Worm (Caenorhabditis elegans): Measurements from ENCODE around the gene dod-20.

The dod-20 gene

ce11 chrV:462263-462662 lies 40.0 kb downstream of the dod-20 start, which contains the start of gene nhr-202:
nhr-202 (plus strand) TSS chrV:462588.
- TF ChIP-seq mab-5 (tag; optimal IDR thresholded peaks at IDR 0.05) (no peak), nhr-23 (tag; optimal IDR thresholded peaks at IDR 0.05) (no peak), crh-2 (tag; optimal IDR thresholded peaks at IDR 0.05) (peak; percentile 65), nhr-25 (tag; optimal IDR thresholded peaks at IDR 0.05) (peak; percentile 34), nhr-21 (tag; optimal IDR thresholded peaks at IDR 0.05) (no peak), egl-27 (tag; optimal IDR thresholded peaks at IDR 0.05) (no peak), unc-55 (GFP tag; optimal IDR thresholded peaks at IDR 0.05) (no peak), F13H6.1 (tag; optimal IDR thresholded peaks at IDR 0.05) (peak; percentile 4), mbf-1 (tag; optimal IDR thresholded peaks at IDR 0.05) (no peak), gmeb-1 (tag; optimal IDR thresholded peaks at IDR 0.05) (peak; percentile 12), nhr-129 (tag; optimal IDR thresholded peaks at IDR 0.05) (peak; percentile 68), peb-1 (tag; optimal IDR thresholded peaks at IDR 0.05) (no peak), unc-39 (tag; optimal IDR thresholded peaks at IDR 0.05) (no peak), sma-9 (GFP tag; optimal IDR thresholded peaks at IDR 0.05) (peak; percentile 83), sma-9 (tag; optimal IDR thresholded peaks at IDR 0.05) (no peak), fos-1 (tag; optimal IDR thresholded peaks at IDR 0.05) (peak; percentile 52)

- no peak for TF ChIP-seq R02D3.7 (tag; optimal IDR thresholded peaks at IDR 0.05)
- no peak for TF ChIP-seq gmeb-1 (tag; optimal IDR thresholded peaks at IDR 0.05)
- peak; percentile 44 for TF ChIP-seq sma-9 (GFP tag; optimal IDR thresholded peaks at IDR 0.05)
- no peak for TF ChIP-seq sma-9 (tag; optimal IDR thresholded peaks at IDR 0.05)
- TF ChIP-seq zag-1 (tag; optimal IDR thresholded peaks at IDR 0.05) = no peak
- TF ChIP-seq elt-3 (tag; optimal IDR thresholded peaks at IDR 0.05) = no peak
- no peak for TF ChIP-seq egl-27 (tag; optimal IDR thresholded peaks at IDR 0.05)
- TF ChIP-seq crh-2 (tag; optimal IDR thresholded peaks at IDR 0.05) = peak; percentile 49
Observed at ce11 chrV:464800-465199, 42.6 kb downstream of the dod-20 start, which contains the start of gene nhr-201. nhr-201 (plus strand) TSS chrV:464828.

DNA sequence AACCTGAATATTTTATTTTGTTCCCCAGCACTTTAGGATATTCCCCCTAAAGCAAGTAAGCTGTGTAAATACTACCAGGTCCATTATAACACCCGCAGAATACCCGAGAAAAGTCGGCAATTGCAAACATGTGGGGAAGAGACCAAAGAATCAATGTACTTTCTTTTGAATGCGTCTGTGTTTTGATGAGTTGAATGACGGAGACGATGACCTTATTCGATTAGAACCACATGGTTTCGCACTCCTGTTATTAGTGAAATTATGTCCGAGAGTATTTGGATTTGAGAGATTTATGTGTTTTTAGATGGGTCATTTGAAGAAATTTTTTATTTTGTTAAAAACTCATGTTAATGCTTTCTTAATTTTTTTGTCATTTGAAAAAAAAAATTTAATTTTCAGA lies 43.1 kb downstream of the dod-20 start:
- peak; percentile 33 for TF ChIP-seq blmp-1 (tag; optimal IDR thresholded peaks at IDR 0.05; ENCODE audit: insufficient read depth)
- TF ChIP-seq nhr-23 (tag; optimal IDR thresholded peaks at IDR 0.05) = no peak
- peak; percentile 25 for TF ChIP-seq sma-9 (GFP tag; optimal IDR thresholded peaks at IDR 0.05)
- no peak for TF ChIP-seq sma-9 (tag; optimal IDR thresholded peaks at IDR 0.05)

- TF ChIP-seq ceh-16 (tag; optimal IDR thresholded peaks at IDR 0.05) (no peak), nhr-10 (tag; optimal IDR thresholded peaks at IDR 0.05) (no peak), mab-5 (tag; optimal IDR thresholded peaks at IDR 0.05) (no peak), dmd-4 (tag; optimal IDR thresholded peaks at IDR 0.05) (no peak), elt-1 (tag; optimal IDR thresholded peaks at IDR 0.05) (no peak), Y55F3AM.14 (GFP tag; optimal IDR thresholded peaks at IDR 0.05) (no peak), elt-3 (tag; optimal IDR thresholded peaks at IDR 0.05) (no peak), nhr-12 (tag; optimal IDR thresholded peaks at IDR 0.05) (no peak), C34F6.9 (tag; optimal IDR thresholded peaks at IDR 0.05) (no peak), mdl-1 (tag; optimal IDR thresholded peaks at IDR 0.05) (no peak), ZK546.5 (tag; optimal IDR thresholded peaks at IDR 0.05) (no peak), gmeb-1 (tag; optimal IDR thresholded peaks at IDR 0.05) (no peak), egl-27 (tag; optimal IDR thresholded peaks at IDR 0.05) (no peak), sma-3 (GFP tag; optimal IDR thresholded peaks at IDR 0.05) (no peak), nhr-25 (tag; optimal IDR thresholded peaks at IDR 0.05) (no peak), lsy-2 (tag; optimal IDR thresholded peaks at IDR 0.05) (no peak), skn-1 (tag; optimal IDR thresholded peaks at IDR 0.05) (no peak), ztf-4 (tag; optimal IDR thresholded peaks at IDR 0.05) (no peak), ceh-82 (tag; optimal IDR thresholded peaks at IDR 0.05) (no peak), lin-11 (tag; optimal IDR thresholded peaks at IDR 0.05) (no peak)
Observed at ce11 chrV:467507-467906, 45.3 kb downstream of the dod-20 start.

DNA sequence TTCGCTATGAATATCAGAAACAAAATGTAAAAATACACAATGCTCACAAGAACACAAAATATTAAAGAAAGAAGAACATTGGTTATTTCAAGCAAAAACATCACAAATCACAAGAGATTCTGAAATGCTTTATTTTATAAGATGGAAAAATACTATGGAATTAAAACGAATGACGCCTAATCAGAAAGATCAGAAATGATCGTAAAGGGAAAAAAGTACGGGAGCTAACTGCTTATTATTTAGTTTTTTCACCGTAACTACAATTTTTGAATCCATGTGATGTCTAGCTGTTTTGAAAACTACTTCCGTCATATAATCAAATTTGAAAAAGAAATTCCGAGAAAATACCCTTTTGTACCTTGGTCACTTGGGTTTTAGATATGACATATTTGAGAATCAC lies 46.2 kb downstream of the dod-20 start, which contains the start of gene srbc-57:
TSS of gene srbc-57 (minus strand) at position 101 of the 400 bp plus-strand sequence.
- no peak for TF ChIP-seq lsy-2 (tag; optimal IDR thresholded peaks at IDR 0.05)
- TF ChIP-seq mab-5 (tag; optimal IDR thresholded peaks at IDR 0.05) = no peak
- TF ChIP-seq peb-1 (tag; optimal IDR thresholded peaks at IDR 0.05) = no peak
- TF ChIP-seq alr-1 (tag; optimal IDR thresholded peaks at IDR 0.05) = no peak
- no peak for TF ChIP-seq fos-1 (tag; optimal IDR thresholded peaks at IDR 0.05)
- TF ChIP-seq lin-11 (tag; optimal IDR thresholded peaks at IDR 0.05) = no peak
- no peak for TF ChIP-seq nhr-10 (tag; optimal IDR thresholded peaks at IDR 0.05)
- no peak for TF ChIP-seq blmp-1 (tag; optimal IDR thresholded peaks at IDR 0.05; ENCODE audit: insufficient read depth)
- no peak for TF ChIP-seq snpc-4 (tag; optimal IDR thresholded peaks at IDR 0.05)
- no peak for TF ChIP-seq egl-27 (tag; optimal IDR thresholded peaks at IDR 0.05)
- TF ChIP-seq nhr-25 (tag; optimal IDR thresholded peaks at IDR 0.05) = no peak
- no peak for TF ChIP-seq nhr-6 (tag; optimal IDR thresholded peaks at IDR 0.05)
- TF ChIP-seq nhr-23 (tag; optimal IDR thresholded peaks at IDR 0.05) = no peak
- no peak for TF ChIP-seq nhr-237 (tag; optimal IDR thresholded peaks at IDR 0.05)

All from whole organism, L2 larva.